Fruit fly (Drosophila melanogaster) whole organism, pupa: ENCODE measurements around the gene Nasp.

Source experiments
- CG12605 ChIP-seq: fragments of 200-800 bp; sonication (Bioruptor generic); IDR thresholded peaks from 2 replicates; pipeline ENCODE4 v1.3.6; 2022; ENCODE audit warnings: missing biosample characterization, missing genetic modification characterization
- CG14655 ChIP-seq: fragments of 200-800 bp; sonication (Bioruptor generic); optimal IDR thresholded peaks from 3 replicates; lab custom pipeline; 2017; ENCODE audit warnings: mild to moderate bottlenecking, missing biosample characterization, missing genetic modification reagents, missing genetic modification characterization
- CG17806 ChIP-seq: fragments of 200-800 bp; sonication (Bioruptor generic); optimal IDR thresholded peaks from 2 replicates; lab custom pipeline; 2018; ENCODE audit warnings: missing biosample characterization, mild to moderate bottlenecking, missing genetic modification characterization, moderate library complexity
- CG32121 ChIP-seq: fragments of 200-800 bp; sonication (Bioruptor generic); IDR thresholded peaks from 2 replicates; pipeline ENCODE4 v1.3.6; 2022; ENCODE audit warnings: missing biosample characterization, missing genetic modification characterization
- CG34367 ChIP-seq: fragments of 200-800 bp; sonication (Bioruptor generic); optimal IDR thresholded peaks from 2 replicates; lab custom pipeline; 2018; ENCODE audit warnings: missing biosample characterization, mild to moderate bottlenecking, missing genetic modification characterization
- CG8159 ChIP-seq: fragments of 200-800 bp; sonication (Bioruptor generic); optimal IDR thresholded peaks from 3 replicates; lab custom pipeline; 2018; ENCODE audit warnings: missing biosample characterization, mild to moderate bottlenecking, missing genetic modification characterization, moderate library complexity
- CG9948 ChIP-seq: fragments of 200-800 bp; sonication (Bioruptor generic); optimal IDR thresholded peaks from 2 replicates; lab custom pipeline; 2018; ENCODE audit warnings: missing biosample characterization, mild to moderate bottlenecking, missing genetic modification characterization, moderate library complexity
- EcR ChIP-seq: fragments of 200-800 bp; sonication (Bioruptor generic); optimal IDR thresholded peaks from 3 replicates; lab custom pipeline; 2019; ENCODE audit warnings: missing biosample characterization, missing genetic modification characterization, mild to moderate bottlenecking, moderate library complexity, missing genetic modification reagents
- Ets98B ChIP-seq: fragments of 200-800 bp; sonication (Bioruptor generic); IDR thresholded peaks from 2 replicates; pipeline ENCODE4 v1.3.6; 2022; ENCODE audit warnings: missing biosample characterization, missing genetic modification characterization
- Snoo ChIP-seq: fragments of 200-800 bp; sonication (Bioruptor generic); optimal IDR thresholded peaks from 3 replicates; lab custom pipeline; 2017; ENCODE audit warnings: missing biosample characterization, mild to moderate bottlenecking, missing genetic modification characterization, inconsistent platforms
- fd96Ca ChIP-seq: fragments of 200-800 bp; sonication (Bioruptor generic); IDR thresholded peaks from 3 replicates; pipeline ENCODE4 v1.3.6; 2022; ENCODE audit warnings: missing biosample characterization, missing genetic modification characterization
- rn ChIP-seq: fragments of 200-800 bp; sonication (Bioruptor generic); IDR thresholded peaks from 2 replicates; pipeline ENCODE4 v1.3.6; 2022; ENCODE audit warnings: missing biosample characterization, missing genetic modification characterization

dm6 chr3R:8718356-8718755 lies 29.2 kb upstream of the Nasp start, which contains the start of gene Cks85A:
- no peak for TF ChIP-seq CG34367 (tag; lab: Kevin White, UChicago)
- no peak for TF ChIP-seq EcR (GFP tag; lab: Kevin White, UChicago)
- no peak for TF ChIP-seq CG17806 (tag; lab: Kevin White, UChicago)
- no peak for TF ChIP-seq CG9948
- TF ChIP-seq CG8159 (tag; lab: Kevin White, UChicago): no peak
- no peak for TF ChIP-seq rn (GFP tag; lab: Robert Waterston, UW)
- TF ChIP-seq CG12605: no peak
- TF ChIP-seq Snoo (tag; lab: Kevin White, UChicago): no peak
- no peak; the same call in 1 of the 2 replicates for TF ChIP-seq CG32121 (GFP tag; lab: Robert Waterston, UW)
- TF ChIP-seq fd96Ca (GFP tag; lab: Robert Waterston, UW): no peak
- no peak for TF ChIP-seq CG14655
- no peak; the same call in 1 of the 2 replicates for TF ChIP-seq Ets98B (GFP tag; lab: Robert Waterston, UW)
